Fruit fly (Drosophila melanogaster): ENCODE data around the gene Arr2.

DNA sequence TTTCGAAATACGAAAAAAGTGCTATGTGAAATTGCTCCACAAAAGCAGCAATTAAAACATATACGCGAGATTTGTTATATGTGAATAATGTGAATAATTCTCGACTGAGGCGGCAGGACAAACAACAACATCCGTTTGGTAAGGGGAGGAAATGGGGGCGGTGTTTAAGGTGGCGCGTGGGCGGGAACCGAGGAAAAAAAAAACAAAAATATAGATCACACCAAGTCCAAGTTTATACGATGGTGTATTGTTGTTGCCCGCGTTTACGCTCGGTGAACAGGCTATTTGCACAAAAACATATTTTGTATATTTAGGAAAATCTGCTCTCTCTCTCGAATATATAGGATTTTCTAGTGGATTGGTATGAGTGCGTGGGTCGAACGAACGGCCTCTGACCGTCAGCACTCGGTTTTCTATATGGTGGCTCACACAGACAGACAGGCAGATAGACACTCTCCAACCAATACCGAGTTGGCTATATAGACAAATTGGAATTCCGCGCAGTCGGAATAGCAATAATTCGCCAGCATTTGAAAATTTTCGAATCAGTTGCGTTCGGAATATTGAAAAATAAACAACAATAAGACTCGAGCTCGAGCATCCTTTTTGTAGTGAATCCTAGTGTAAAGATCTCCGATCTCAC is 18.9 kb downstream of the Arr2 start:
- TF ChIP-seq esn (GFP tag; optimal IDR thresholded peaks at IDR 0.05) (no peak), Hr39 (GFP tag; optimal IDR thresholded peaks at IDR 0.05) (no peak), CG1621 (tag; optimal IDR thresholded peaks at IDR 0.05) (no peak), Lpt (GFP tag; optimal IDR thresholded peaks at IDR 0.05) (no peak), CG11294 (GFP tag; IDR thresholded peaks at IDR 0.05) (no peak), dsx (GFP tag; optimal IDR thresholded peaks at IDR 0.05; ENCODE audit: poor library complexity, severe bottlenecking) (no peak)

All from whole organism, prepupa.